Fruit fly (Drosophila melanogaster) whole organism, wandering third instar larva: ENCODE data around the gene CG6409.
A peak's percentile ranks its signal among the peaks of the same experiment; 100 is the strongest.

ENCODE experiments used
- CG9705 ChIP-seq: fragments of 200-800 bp; sonication (Bioruptor generic); optimal IDR thresholded peaks from 2 replicates; lab custom pipeline; 2018; ENCODE audit warnings: missing biosample characterization, mild to moderate bottlenecking, missing genetic modification characterization
- CrebA ChIP-seq: fragments of 200-800 bp; sonication (Bioruptor generic); optimal IDR thresholded peaks from 2 replicates; lab custom pipeline; 2016; ENCODE audit warnings: missing biosample characterization, mild to moderate bottlenecking, missing genetic modification characterization, borderline replicate concordance
- Dfd ChIP-seq: fragments of >200 bp; optimal IDR thresholded peaks from 2 replicates; lab custom pipeline; 2017; ENCODE audit warnings: missing biosample characterization, missing genetic modification characterization
- Dif ChIP-seq: fragments of 200-275, 200-300 bp; sonication (Bioruptor generic); optimal IDR thresholded peaks from 2 replicates; lab custom pipeline; 2018; ENCODE audit warnings: missing biosample characterization, missing genetic modification characterization; ENCODE audit not compliant: partially characterized antibody
- GATAd ChIP-seq: sonication (Bioruptor generic); optimal IDR thresholded peaks from 2 replicates; lab custom pipeline; 2016; ENCODE audit warnings: missing biosample characterization, missing genetic modification characterization
- HLH106 ChIP-seq: fragments of 200-800 bp; optimal IDR thresholded peaks from 3 replicates; lab custom pipeline; 2019; ENCODE audit warnings: missing biosample characterization, mild to moderate bottlenecking, missing genetic modification characterization, moderate library complexity
- Hnf4 ChIP-seq: fragments of 200-800 bp; sonication (Bioruptor generic); optimal IDR thresholded peaks from 2 replicates; lab custom pipeline; 2016; ENCODE audit warnings: missing biosample characterization, mild to moderate bottlenecking, missing genetic modification characterization
- Hr83 ChIP-seq: fragments of 200-300 bp; sonication (Bioruptor generic); optimal IDR thresholded peaks from 2 replicates; lab custom pipeline; 2016; ENCODE audit warnings: missing biosample characterization, mild to moderate bottlenecking, missing genetic modification characterization, moderate library complexity; ENCODE audit not compliant: poor library complexity, severe bottlenecking
- Jra ChIP-seq: sonication (Bioruptor generic); optimal IDR thresholded peaks from 2 replicates; lab custom pipeline; 2016; ENCODE audit warnings: missing biosample characterization, missing genetic modification characterization
- Mio ChIP-seq: sonication (Bioruptor generic); optimal IDR thresholded peaks from 2 replicates; lab custom pipeline; 2016; ENCODE audit warnings: missing biosample characterization, missing genetic modification characterization
- Myc ChIP-seq: fragments of >200 bp; optimal IDR thresholded peaks from 2 replicates; lab custom pipeline; 2017
- N ChIP-seq: fragments of >200 bp; optimal IDR thresholded peaks from 2 replicates; lab custom pipeline; 2018; ENCODE audit warnings: missing biosample characterization, missing external identifiers, missing genetic modification characterization
- OdsH ChIP-seq: fragments of 200-800 bp; sonication (Bioruptor generic); optimal IDR thresholded peaks from 2 replicates; lab custom pipeline; 2016; ENCODE audit warnings: missing biosample characterization, mild to moderate bottlenecking, missing genetic modification characterization
- Rel ChIP-seq, 2 experiments: fragments of 200-800 bp; sonication (Bioruptor generic) in 1 of 2; optimal IDR thresholded peaks; 2 replicates in 1 of 2; 3 replicates in 1 of 2; lab custom pipeline; 2016 to 2019; ENCODE audit warnings: mild to moderate bottlenecking in 2 of 2, missing biosample characterization in 2 of 2, missing genetic modification characterization in 2 of 2, moderate library complexity in 1 of 2
- Sp1 ChIP-seq: fragments of 200-800 bp; sonication (Bioruptor generic); optimal IDR thresholded peaks from 3 replicates; lab custom pipeline; 2019; ENCODE audit warnings: missing biosample characterization, mild to moderate bottlenecking, missing genetic modification characterization, moderate library complexity
- Vsx2 ChIP-seq: fragments of 200-300, 225-300 bp; sonication (Bioruptor generic); optimal IDR thresholded peaks from 2 replicates; lab custom pipeline; 2018; ENCODE audit warnings: missing biosample characterization, missing genetic modification characterization; ENCODE audit not compliant: partially characterized antibody
- br ChIP-seq: fragments of 200-800 bp; sonication (Bioruptor generic); optimal IDR thresholded peaks from 2 replicates; lab custom pipeline; 2016; ENCODE audit warnings: missing biosample characterization, missing genetic modification characterization
- brk ChIP-seq: fragments of 200-800 bp; sonication (Bioruptor generic); optimal IDR thresholded peaks from 2 replicates; lab custom pipeline; 2016; ENCODE audit warnings: missing biosample characterization, mild to moderate bottlenecking, missing genetic modification characterization
- dl ChIP-seq, 2 experiments: fragments of 175-275, 200-275 bp in 1 of 2; fragments of 200-275 bp in 1 of 2; sonication (Bioruptor generic); optimal IDR thresholded peaks; lab custom pipeline; 2018; ENCODE audit warnings: mild to moderate bottlenecking in 2 of 2, missing biosample characterization in 2 of 2, missing genetic modification characterization in 2 of 2, moderate library complexity in 2 of 2; ENCODE audit not compliant: partially characterized antibody in 2 of 2, insufficient read depth in 1 of 2
- dmrt93B ChIP-seq: fragments of 200-800 bp; sonication (Bioruptor generic); optimal IDR thresholded peaks from 2 replicates; lab custom pipeline; 2018; ENCODE audit warnings: missing biosample characterization, mild to moderate bottlenecking, missing genetic modification characterization
- dsf ChIP-seq: sonication (Bioruptor generic); optimal IDR thresholded peaks from 2 replicates; lab custom pipeline; 2016; ENCODE audit warnings: missing biosample characterization, missing genetic modification characterization, borderline replicate concordance
- foxo ChIP-seq, 2 experiments: fragments of 200-800 bp; sonication (Bioruptor generic); optimal IDR thresholded peaks; 2 replicates in 1 of 2; 3 replicates in 1 of 2; lab custom pipeline; 2016 to 2017; ENCODE audit warnings: missing biosample characterization in 2 of 2, missing genetic modification characterization in 2 of 2
- fru ChIP-seq: fragments of 200-800 bp; sonication (Bioruptor generic); optimal IDR thresholded peaks from 3 replicates; lab custom pipeline; 2016; ENCODE audit warnings: missing biosample characterization, mild to moderate bottlenecking, missing genetic modification characterization
- h ChIP-seq: fragments of 200-800 bp; sonication (Bioruptor generic); optimal IDR thresholded peaks from 3 replicates; lab custom pipeline; 2016; ENCODE audit warnings: missing biosample characterization, mild to moderate bottlenecking, missing genetic modification characterization
- jim ChIP-seq: fragments of 175-275, 200-325 bp; sonication (Bioruptor generic); optimal IDR thresholded peaks from 2 replicates; lab custom pipeline; 2016; ENCODE audit warnings: missing biosample characterization, mild to moderate bottlenecking, missing genetic modification characterization
- lola ChIP-seq: fragments of >200 bp; optimal IDR thresholded peaks from 2 replicates; lab custom pipeline; 2017; ENCODE audit warnings: missing biosample characterization, missing genetic modification characterization
- pan ChIP-seq: fragments of >200 bp; optimal IDR thresholded peaks from 2 replicates; lab custom pipeline; 2017
- psq ChIP-seq: fragments of 200-800 bp; sonication (Bioruptor generic); optimal IDR thresholded peaks from 3 replicates; lab custom pipeline; 2017; ENCODE audit warnings: missing biosample characterization, mild to moderate bottlenecking, missing genetic modification characterization, moderate library complexity
- rgr ChIP-seq: fragments of 200-800 bp; sonication (Bioruptor generic); optimal IDR thresholded peaks from 3 replicates; lab custom pipeline; 2016; ENCODE audit warnings: missing biosample characterization, mild to moderate bottlenecking, missing genetic modification characterization
- sage ChIP-seq: fragments of 200-800 bp; sonication (Bioruptor generic); optimal IDR thresholded peaks from 2 replicates; lab custom pipeline; 2016; ENCODE audit warnings: missing biosample characterization, mild to moderate bottlenecking, missing genetic modification characterization
- tai ChIP-seq: sonication (Bioruptor generic); optimal IDR thresholded peaks from 2 replicates; lab custom pipeline; 2016; ENCODE audit warnings: missing biosample characterization, missing genetic modification characterization
- usp ChIP-seq: fragments of >200 bp; optimal IDR thresholded peaks from 2 replicates; lab custom pipeline; 2017; ENCODE audit warnings: missing biosample characterization, missing genetic modification characterization
- woc ChIP-seq: sonication (Bioruptor generic); optimal IDR thresholded peaks from 2 replicates; lab custom pipeline; 2016; ENCODE audit warnings: missing biosample characterization, mild to moderate bottlenecking, missing genetic modification characterization

CG6409 gene

DNA sequence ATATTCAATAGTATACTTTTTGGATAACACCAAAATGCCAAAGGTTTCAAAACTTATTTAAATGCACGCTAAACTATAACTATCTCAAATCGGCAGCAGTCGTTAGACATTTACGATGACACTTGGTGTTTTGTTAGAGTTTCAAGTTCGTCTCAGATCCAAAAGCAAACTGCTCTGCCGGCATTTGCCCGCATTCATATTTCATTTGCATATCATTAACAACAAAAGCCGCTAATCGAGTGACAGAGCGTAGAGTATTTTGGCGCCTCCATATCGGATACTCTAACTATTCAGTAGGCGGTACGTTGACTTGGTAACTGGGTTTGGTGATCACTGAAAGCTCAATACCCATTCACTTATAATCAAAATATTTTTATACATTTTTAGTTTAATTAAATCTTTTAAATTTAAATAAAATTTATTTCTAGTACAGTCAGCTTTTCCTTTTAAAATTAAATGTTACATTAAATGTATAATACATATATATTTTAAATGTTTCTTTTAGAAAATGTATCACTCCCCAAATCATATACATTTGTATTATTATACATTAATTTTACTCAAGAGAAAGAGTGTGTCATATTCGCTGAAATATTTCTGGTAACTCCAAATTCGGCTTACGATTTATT is 11.1 kb upstream of the CG6409 start:
- TF ChIP-seq HLH106 (tag; lab: Kevin White, UChicago) (peak; percentile 35), usp (GFP tag; lab: Kevin White, UChicago) (no peak), brk (GFP tag; lab: Kevin White, UChicago) (no peak), pan (lab: Kevin White, UChicago) (no peak), br (GFP tag; lab: Kevin White, UChicago) (no peak), h (no peak), jim (GFP tag; lab: Kevin White, UChicago) (no peak), fru (GFP tag; lab: Kevin White, UChicago) (no peak), Myc (lab: Kevin White, UChicago) (peak; percentile 49), CG9705 (GFP tag; lab: Kevin White, UChicago) (no peak), Sp1 (GFP tag; lab: Kevin White, UChicago) (no peak), Dfd (GFP tag; lab: Kevin White, UChicago) (no peak), dl (GFP tag; optimal IDR thresholded peaks at IDR 0.05; lab: Kevin White, UChicago; ENCODE audit: insufficient read depth in 1 of 2, partially characterized antibody in 2 of 2) (no peak), Rel (GFP tag; optimal IDR thresholded peaks at IDR 0.05; lab: Kevin White, UChicago) (no peak), Rel (tag; optimal IDR thresholded peaks at IDR 0.05; lab: Kevin White, UChicago) (no peak), psq (GFP tag; lab: Kevin White, UChicago) (peak; percentile 1), dmrt93B (GFP tag; lab: Kevin White, UChicago) (no peak), OdsH (GFP tag; lab: Kevin White, UChicago) (peak; percentile 6), sage (no peak), woc (GFP tag; lab: Kevin White, UChicago) (no peak)
- TF ChIP-seq, all 38 proteins: peak for 4

dm6 chr3L:10891414-10891813 is 9.2 kb upstream of the CG6409 start, which contains the start of gene Cpr67Fa2:
Gene Cpr67Fa2, plus strand, starts transcription at chr3L:10891714.
- no peak for TF ChIP-seq Mio (GFP tag; lab: Kevin White, UChicago)
- no peak for TF ChIP-seq br (GFP tag; lab: Kevin White, UChicago)
- TF ChIP-seq tai, result no peak
- TF ChIP-seq dmrt93B (GFP tag; lab: Kevin White, UChicago), result no peak
- TF ChIP-seq dl (GFP tag; optimal IDR thresholded peaks at IDR 0.05; lab: Kevin White, UChicago; ENCODE audit: insufficient read depth in 1 of 2, partially characterized antibody in 2 of 2), result no peak
- TF ChIP-seq Dfd (GFP tag; lab: Kevin White, UChicago), result no peak

DNA sequence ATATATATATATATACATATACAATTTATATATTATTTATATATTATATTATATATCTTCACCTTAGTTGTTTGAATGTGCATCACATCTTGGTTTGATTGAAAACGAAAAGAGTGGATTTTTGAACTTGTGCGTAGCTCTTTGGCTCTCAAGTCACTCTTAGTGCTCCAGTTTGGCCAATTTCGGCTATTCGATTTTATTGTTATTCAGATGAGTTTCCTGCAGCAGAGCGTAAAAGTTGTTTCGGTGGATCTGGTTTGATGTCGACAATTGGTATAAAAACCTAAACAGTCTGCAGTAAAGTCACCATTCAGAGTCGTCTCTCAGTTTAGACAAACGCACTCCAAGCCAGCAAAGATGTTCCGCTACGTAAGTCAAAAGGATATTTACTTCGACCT is 7.5 kb upstream of the CG6409 start, which contains the start of gene Cpr67Fa1:
Gene Cpr67Fa1, plus strand, starts transcription at position 299 of the 398 bp plus-strand sequence.
- no peak for TF ChIP-seq Sp1 (GFP tag; lab: Kevin White, UChicago)
- no peak for TF ChIP-seq CrebA (GFP tag; lab: Kevin White, UChicago)
- no peak for TF ChIP-seq GATAd (GFP tag; lab: Kevin White, UChicago)
- no peak for TF ChIP-seq fru (GFP tag; lab: Kevin White, UChicago)
- no peak for TF ChIP-seq usp (GFP tag; lab: Kevin White, UChicago)
- no peak for TF ChIP-seq rgr (GFP tag; lab: Kevin White, UChicago)
- TF ChIP-seq h, result no peak
- TF ChIP-seq brk (GFP tag; lab: Kevin White, UChicago), result no peak
- no peak for TF ChIP-seq br (GFP tag; lab: Kevin White, UChicago)
- no peak for TF ChIP-seq Mio (GFP tag; lab: Kevin White, UChicago)
- TF ChIP-seq HLH106 (tag; lab: Kevin White, UChicago), result no peak
- TF ChIP-seq jim (GFP tag; lab: Kevin White, UChicago), result no peak
- no peak for TF ChIP-seq dmrt93B (GFP tag; lab: Kevin White, UChicago)
- TF ChIP-seq foxo (GFP tag; optimal IDR thresholded peaks at IDR 0.05; lab: Kevin White, UChicago), result no peak
- TF ChIP-seq Vsx2 (GFP tag; lab: Kevin White, UChicago), result no peak
- no peak for TF ChIP-seq Jra (GFP tag; lab: Kevin White, UChicago)
- TF ChIP-seq Dif (GFP tag; lab: Kevin White, UChicago), result no peak

DNA sequence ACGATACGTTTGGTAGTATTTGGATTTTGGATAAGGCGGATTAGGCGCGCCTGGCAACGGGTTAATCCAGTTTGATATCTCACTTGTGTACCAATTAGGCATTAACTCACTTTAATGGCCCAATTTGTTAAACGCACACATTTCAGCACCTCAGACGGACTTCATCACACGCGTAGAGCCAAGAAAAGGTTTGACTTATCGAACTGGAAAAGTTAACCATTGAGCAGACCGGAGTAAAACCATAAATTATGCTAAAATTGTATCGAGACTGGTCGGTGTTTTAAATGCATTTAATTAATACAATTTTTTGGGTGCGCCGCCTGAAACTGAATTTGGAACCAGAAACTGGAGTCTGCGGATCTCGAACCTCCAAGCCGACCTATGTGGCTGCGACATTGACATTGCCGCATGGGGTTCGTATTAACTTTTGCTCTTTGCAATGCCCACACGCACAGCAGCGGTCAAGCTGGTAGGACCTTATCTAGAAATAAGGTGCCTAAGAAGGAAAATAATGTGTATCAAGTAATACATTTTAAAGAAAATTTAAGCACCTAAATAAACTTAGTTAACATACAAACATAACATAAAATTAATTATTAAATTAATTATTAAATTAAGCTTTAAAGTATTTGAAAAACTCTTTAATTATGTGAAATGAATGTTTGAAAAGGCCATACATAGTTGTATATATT is 7.0 kb upstream of the CG6409 start:
- no peak for TF ChIP-seq Sp1 (GFP tag; lab: Kevin White, UChicago)
- TF ChIP-seq Mio (GFP tag; lab: Kevin White, UChicago), result no peak
- no peak for TF ChIP-seq Hnf4
- TF ChIP-seq foxo (GFP tag; optimal IDR thresholded peaks at IDR 0.05; lab: Kevin White, UChicago), result no peak
- TF ChIP-seq Myc (lab: Kevin White, UChicago), result no peak
- no peak for TF ChIP-seq dsf (GFP tag; lab: Kevin White, UChicago)
- no peak for TF ChIP-seq N (GFP tag; lab: Kevin White, UChicago)
- no peak for TF ChIP-seq GATAd (GFP tag; lab: Kevin White, UChicago)
- no peak for TF ChIP-seq jim (GFP tag; lab: Kevin White, UChicago)
- TF ChIP-seq lola (GFP tag; lab: Kevin White, UChicago), result no peak
- no peak for TF ChIP-seq Vsx2 (GFP tag; lab: Kevin White, UChicago)
- TF ChIP-seq tai, result no peak
- no peak for TF ChIP-seq sage
- no peak for TF ChIP-seq Hr83 (GFP tag; lab: Kevin White, UChicago)
- TF ChIP-seq CrebA (GFP tag; lab: Kevin White, UChicago), result no peak
- no peak for TF ChIP-seq Dfd (GFP tag; lab: Kevin White, UChicago)
- TF ChIP-seq Dif (GFP tag; lab: Kevin White, UChicago), result no peak
- no peak for TF ChIP-seq HLH106 (tag; lab: Kevin White, UChicago)
- TF ChIP-seq, all 38 proteins: peak for 0
